Worm (Caenorhabditis elegans): Measurements from ENCODE around the gene C45G9.5.

Gene C45G9.5

DNA sequence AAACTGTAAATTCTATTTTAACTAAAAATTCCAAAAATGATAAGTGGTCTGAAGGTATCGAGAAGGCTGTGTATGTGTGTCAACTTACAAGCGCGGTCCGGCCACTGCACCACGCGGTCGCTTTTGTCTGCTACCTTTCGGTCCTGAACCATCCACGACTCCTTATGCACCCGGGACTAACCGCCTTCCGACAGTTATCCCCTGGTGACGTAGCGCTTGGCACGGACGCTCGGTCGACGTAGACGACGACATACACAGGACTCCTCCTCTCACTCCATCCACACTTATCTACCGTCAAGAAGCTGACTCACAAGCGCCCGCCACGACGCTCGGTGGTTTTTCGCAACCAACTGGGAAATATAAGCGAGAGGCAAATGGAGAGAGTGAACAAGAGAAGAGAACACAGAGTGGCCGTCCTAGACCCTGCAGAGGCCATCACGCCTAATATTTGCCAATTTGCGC, 16.5 kb upstream of the C45G9.5 start (continued):
- TF ChIP-seq ets-4 (tag; optimal IDR thresholded peaks at IDR 0.05) (peak; percentile 97), hlh-15 (tag; optimal IDR thresholded peaks at IDR 0.05) (peak; percentile 54), madf-2 (tag; optimal IDR thresholded peaks at IDR 0.05) (peak; percentile 50), ceh-19 (GFP tag; optimal IDR thresholded peaks at IDR 0.05) (peak; percentile 90), dmd-4 (tag; optimal IDR thresholded peaks at IDR 0.05; ENCODE audit: borderline replicate concordance) (peak; percentile 92), che-1 (tag; optimal IDR thresholded peaks at IDR 0.05) (peak; percentile 85), ceh-18 (tag; optimal IDR thresholded peaks at IDR 0.05) (peak; percentile 92), fkh-6 (tag; optimal IDR thresholded peaks at IDR 0.05) (peak; percentile 88), ahr-1 (tag; optimal IDR thresholded peaks at IDR 0.05) (peak; percentile 11), sox-4 (tag; optimal IDR thresholded peaks at IDR 0.05) (peak; percentile 75), ceh-14 (tag; optimal IDR thresholded peaks at IDR 0.05) (peak; percentile 83), syd-9 (tag; optimal IDR thresholded peaks at IDR 0.05) (peak; percentile 87), sox-2 (GFP tag; IDR thresholded peaks at IDR 0.05) (peak; percentile 65), npax-4 (tag; optimal IDR thresholded peaks at IDR 0.05) (peak; percentile 57), ceh-2 (tag; optimal IDR thresholded peaks at IDR 0.05) (peak; percentile 72), sdc-2 (tag; optimal IDR thresholded peaks at IDR 0.05) (peak; percentile 82), ceh-31 (tag; optimal IDR thresholded peaks at IDR 0.05) (peak; percentile 81), elt-4 (tag; optimal IDR thresholded peaks at IDR 0.05) (peak; percentile 76), K02D7.2 (tag; optimal IDR thresholded peaks at IDR 0.05) (peak; percentile 86), zip-5 (tag; optimal IDR thresholded peaks at IDR 0.05) (peak; percentile 54), lin-11 (tag; optimal IDR thresholded peaks at IDR 0.05) (peak; percentile 77), ceh-6 (GFP tag; optimal IDR thresholded peaks at IDR 0.05) (peak; percentile 84), unc-86 (tag; optimal IDR thresholded peaks at IDR 0.05) (peak; percentile 75), ceh-24 (tag; optimal IDR thresholded peaks at IDR 0.05) (peak; percentile 87), gmeb-2 (tag; optimal IDR thresholded peaks at IDR 0.05) (peak; percentile 67)

DNA sequence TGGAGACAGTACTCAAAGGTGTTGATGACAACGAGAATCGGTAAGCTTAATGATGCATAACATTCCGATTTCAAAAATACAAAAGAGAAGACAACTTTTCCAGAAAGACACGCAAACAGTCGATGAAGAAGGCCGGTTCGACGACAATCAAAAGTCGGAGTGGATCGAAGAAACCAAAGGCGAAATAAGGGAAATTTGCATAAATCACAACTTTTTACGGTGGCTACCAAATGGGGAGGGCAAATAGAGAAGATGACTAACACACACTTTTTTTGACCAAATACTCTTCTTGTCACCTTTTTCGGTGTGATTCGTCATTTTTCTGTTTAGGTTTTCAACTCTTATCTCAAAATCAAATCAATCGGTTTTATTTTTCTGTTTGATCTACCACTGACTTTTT, 11.8 kb upstream of the C45G9.5 start, which contains the start of gene C45G9.6:
Gene C45G9.6, plus strand, starts transcription at position 301 of the 400 bp plus-strand sequence.
- TF ChIP-seq K02D7.2 (tag; optimal IDR thresholded peaks at IDR 0.05) (no peak), unc-55 (GFP tag; optimal IDR thresholded peaks at IDR 0.05) (no peak), unc-86 (tag; optimal IDR thresholded peaks at IDR 0.05) (no peak), madf-2 (tag; optimal IDR thresholded peaks at IDR 0.05) (no peak), che-1 (tag; optimal IDR thresholded peaks at IDR 0.05) (no peak), hlh-30 (tag; optimal IDR thresholded peaks at IDR 0.05; ENCODE audit: insufficient read depth) (no peak)

DNA sequence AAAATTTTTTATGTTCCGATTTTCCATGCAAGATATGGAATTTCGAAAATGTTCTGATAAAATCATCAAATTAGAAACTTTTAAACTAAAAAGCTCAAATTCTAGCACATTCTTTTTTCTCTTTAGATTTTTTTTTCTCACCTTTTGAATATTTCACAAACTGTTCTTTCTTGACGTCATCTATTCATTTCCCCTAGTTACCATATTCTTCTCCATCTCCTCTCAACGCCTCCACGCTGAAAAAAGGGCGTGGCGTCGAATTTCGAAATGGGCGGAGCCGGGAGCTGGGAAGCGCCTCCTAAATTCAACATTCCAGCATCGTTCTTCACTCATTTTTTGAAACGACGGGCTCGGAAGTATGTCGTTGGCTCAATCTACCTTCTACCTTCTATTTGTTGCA, 5.8 kb upstream of the C45G9.5 start, which contains the start of gene nlp-43:
Gene nlp-43, plus strand, starts transcription at position 301 of the 400 bp plus-strand sequence.
- no peak for TF ChIP-seq dmd-4 (tag; optimal IDR thresholded peaks at IDR 0.05; ENCODE audit: borderline replicate concordance)
- no peak for TF ChIP-seq tbx-7 (tag; optimal IDR thresholded peaks at IDR 0.05)

DNA sequence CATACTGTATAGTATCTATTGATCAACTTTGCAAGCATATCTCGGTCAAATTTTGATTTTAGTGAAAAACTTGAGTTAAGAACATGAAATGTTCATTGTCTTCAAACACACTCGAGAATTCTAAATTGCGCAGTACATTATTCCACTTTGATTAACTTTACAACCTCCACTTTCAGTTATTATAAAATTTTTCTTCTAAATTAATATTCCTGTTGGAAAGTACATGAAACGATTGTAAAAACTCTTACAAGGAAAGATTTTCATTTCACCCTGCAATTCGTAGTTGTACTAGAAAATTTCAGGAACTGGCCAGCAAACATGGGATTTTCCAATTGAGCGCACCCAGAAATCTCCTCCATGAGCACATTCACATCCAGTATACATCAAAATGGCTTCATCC, 3.2 kb upstream of the C45G9.5 start, which contains the start of gene C45G9.14:
Gene C45G9.14, plus strand, starts transcription at position 301 of the 400 bp plus-strand sequence.
- no peak for TF ChIP-seq F13H6.1 (tag; optimal IDR thresholded peaks at IDR 0.05)
- TF ChIP-seq unc-55 (GFP tag; optimal IDR thresholded peaks at IDR 0.05) = no peak
- no peak for TF ChIP-seq K09A11.1 (tag; optimal IDR thresholded peaks at IDR 0.05; ENCODE audit: insufficient read depth)
- no peak for TF ChIP-seq hlh-30 (tag; optimal IDR thresholded peaks at IDR 0.05; ENCODE audit: insufficient read depth)
- TF ChIP-seq lim-6 (tag; optimal IDR thresholded peaks at IDR 0.05) = no peak
- TF ChIP-seq ztf-16 (tag; optimal IDR thresholded peaks at IDR 0.05) = no peak
- no peak for TF ChIP-seq ceh-2 (tag; optimal IDR thresholded peaks at IDR 0.05)
- no peak for TF ChIP-seq fkh-6 (tag; optimal IDR thresholded peaks at IDR 0.05)
- TF ChIP-seq nhr-232 (tag; optimal IDR thresholded peaks at IDR 0.05) = no peak
- no peak for TF ChIP-seq zip-5 (tag; optimal IDR thresholded peaks at IDR 0.05)
- no peak for TF ChIP-seq che-1 (tag; optimal IDR thresholded peaks at IDR 0.05)
- TF ChIP-seq hlh-6 (tag; optimal IDR thresholded peaks at IDR 0.05) = no peak
- no peak for TF ChIP-seq Y22D7AL.16 (tag; optimal IDR thresholded peaks at IDR 0.05)
- no peak for TF ChIP-seq tbx-2 (tag; optimal IDR thresholded peaks at IDR 0.05)
- no peak for TF ChIP-seq pros-1 (tag; optimal IDR thresholded peaks at IDR 0.05)
- no peak for TF ChIP-seq hlh-15 (tag; optimal IDR thresholded peaks at IDR 0.05)
- TF ChIP-seq ceh-18 (tag; optimal IDR thresholded peaks at IDR 0.05) = no peak
